Worm (Caenorhabditis elegans) whole organism, L3 larva: Measurements from ENCODE around the gene nhr-143.

Experiments used
- ZK546.5 ChIP-seq: sonication (generic microtip); optimal IDR thresholded peaks from 2 replicates; lab custom pipeline; 2017; ENCODE audit warnings: missing biosample characterization, missing genetic modification characterization
- aly-2 ChIP-seq: fragments of 150-350 bp; optimal IDR thresholded peaks from 2 replicates; lab custom pipeline; 2014; ENCODE audit warnings: missing biosample characterization, missing genetic modification characterization
- ceh-16 ChIP-seq: sonication (generic microtip); optimal IDR thresholded peaks from 2 replicates; lab custom pipeline; 2017; ENCODE audit warnings: missing biosample characterization, missing genetic modification characterization
- ceh-28 ChIP-seq: fragments of 150-350 bp; optimal IDR thresholded peaks from 2 replicates; lab custom pipeline; 2014; ENCODE audit warnings: missing biosample characterization, missing genetic modification reagents, missing genetic modification characterization
- ceh-9 ChIP-seq: sonication (generic microtip); optimal IDR thresholded peaks from 2 replicates; lab custom pipeline; 2018; ENCODE audit warnings: missing biosample characterization, missing genetic modification characterization
- daf-12 ChIP-seq: fragments of 150-350 bp; optimal IDR thresholded peaks from 2 replicates; lab custom pipeline; 2014; ENCODE audit warnings: missing biosample characterization, missing genetic modification reagents, missing genetic modification characterization
- egl-27 ChIP-seq: sonication (generic microtip); optimal IDR thresholded peaks from 4 replicates; lab custom pipeline; 2017; ENCODE audit warnings: missing biosample characterization, missing genetic modification reagents, missing genetic modification characterization
- egl-5 ChIP-seq: fragments of 150-350 bp; optimal IDR thresholded peaks from 2 replicates; lab custom pipeline; 2017; ENCODE audit warnings: missing biosample characterization, missing genetic modification reagents, missing genetic modification characterization, inconsistent platforms
- elt-1 ChIP-seq: fragments of 150-350 bp; optimal IDR thresholded peaks from 2 replicates; lab custom pipeline; 2014; ENCODE audit warnings: missing biosample characterization, missing genetic modification characterization
- elt-2 ChIP-seq: sonication (generic microtip); optimal IDR thresholded peaks from 2 replicates; lab custom pipeline; 2016; ENCODE audit warnings: missing genetic modification reagents, mild to moderate bottlenecking, missing genetic modification characterization, missing compliant biosample characterization
- elt-3 ChIP-seq, 3 experiments: fragments of 150-350 bp in 1 of 3; sonication (generic microtip) in 2 of 3; optimal IDR thresholded peaks; 2 replicates in 2 of 3; 4 replicates in 1 of 3; lab custom pipeline; 2014 to 2017; ENCODE audit warnings: missing biosample characterization in 3 of 3, missing genetic modification characterization in 3 of 3
- fkh-10 ChIP-seq: sonication (generic microtip); optimal IDR thresholded peaks from 2 replicates; lab custom pipeline; 2017; ENCODE audit warnings: missing biosample characterization, missing genetic modification reagents, missing genetic modification characterization
- fkh-2 ChIP-seq: fragments of 150-350 bp; optimal IDR thresholded peaks from 2 replicates; lab custom pipeline; 2014; ENCODE audit warnings: missing biosample characterization, missing genetic modification reagents, missing genetic modification characterization
- fos-1 ChIP-seq: fragments of 150-350 bp; optimal IDR thresholded peaks from 2 replicates; lab custom pipeline; 2014; ENCODE audit warnings: missing biosample characterization, missing genetic modification characterization
- hmg-11 ChIP-seq: sonication (generic microtip); optimal IDR thresholded peaks from 2 replicates; lab custom pipeline; 2016; ENCODE audit warnings: missing genetic modification characterization, missing compliant biosample characterization
- jun-1 ChIP-seq: fragments of 150-350 bp; optimal IDR thresholded peaks from 2 replicates; lab custom pipeline; 2014; ENCODE audit warnings: missing biosample characterization, missing genetic modification reagents, missing genetic modification characterization
- lin-15B ChIP-seq: fragments of 150-350 bp; optimal IDR thresholded peaks from 2 replicates; lab custom pipeline; 2014; ENCODE audit warnings: missing biosample characterization, missing genetic modification characterization
- lsy-12 ChIP-seq: sonication (generic microtip); optimal IDR thresholded peaks from 2 replicates; lab custom pipeline; 2016; ENCODE audit warnings: mild to moderate bottlenecking, missing genetic modification characterization, missing compliant biosample characterization
- mdl-1 ChIP-seq: fragments of 150-350 bp; optimal IDR thresholded peaks from 2 replicates; lab custom pipeline; 2014; ENCODE audit warnings: missing biosample characterization, missing genetic modification characterization
- nfya-1 ChIP-seq: sonication (generic microtip); optimal IDR thresholded peaks from 2 replicates; lab custom pipeline; 2017; ENCODE audit warnings: missing genetic modification characterization, mild to moderate bottlenecking, missing compliant biosample characterization, antibody characterized with exemption, moderate library complexity; ENCODE audit not compliant: insufficient read depth
- nhr-11 ChIP-seq: fragments of 150-350 bp; optimal IDR thresholded peaks from 2 replicates; lab custom pipeline; 2014; ENCODE audit warnings: missing biosample characterization, missing genetic modification characterization
- nhr-23 ChIP-seq: fragments of 150-350 bp; optimal IDR thresholded peaks from 2 replicates; lab custom pipeline; 2014; ENCODE audit warnings: missing biosample characterization, missing genetic modification reagents, missing genetic modification characterization
- nhr-25 ChIP-seq: sonication (generic microtip); optimal IDR thresholded peaks from 2 replicates; lab custom pipeline; 2017; ENCODE audit warnings: missing biosample characterization, missing genetic modification characterization
- nhr-28 ChIP-seq: fragments of 150-350 bp; optimal IDR thresholded peaks from 2 replicates; lab custom pipeline; 2014; ENCODE audit warnings: missing biosample characterization, missing genetic modification characterization
- nhr-43 ChIP-seq: sonication (generic microtip); optimal IDR thresholded peaks from 2 replicates; lab custom pipeline; 2016; ENCODE audit warnings: mild to moderate bottlenecking, missing genetic modification characterization, missing compliant biosample characterization; ENCODE audit not compliant: poor library complexity, severe bottlenecking
- nhr-76 ChIP-seq: fragments of 150-350 bp; sonication (generic microtip); optimal IDR thresholded peaks from 5 replicates; lab custom pipeline; 2014; ENCODE audit warnings: missing biosample characterization, missing genetic modification characterization
- nhr-77 ChIP-seq: fragments of 150-350 bp; optimal IDR thresholded peaks from 2 replicates; lab custom pipeline; 2014; ENCODE audit warnings: missing biosample characterization, missing genetic modification characterization
- pha-4 ChIP-seq: fragments of 150-350 bp; optimal IDR thresholded peaks from 2 replicates; lab custom pipeline; 2014; ENCODE audit warnings: missing biosample characterization, missing genetic modification reagents, missing genetic modification characterization
- pqm-1 ChIP-seq: fragments of 150-350 bp; optimal IDR thresholded peaks from 2 replicates; lab custom pipeline; 2017; ENCODE audit warnings: missing biosample characterization, missing genetic modification characterization, inconsistent platforms
- sea-2 ChIP-seq: fragments of 150-350 bp; sonication (generic microtip); optimal IDR thresholded peaks from 4 replicates; lab custom pipeline; 2014; ENCODE audit warnings: missing biosample characterization, missing genetic modification reagents, missing genetic modification characterization
- skn-1 ChIP-seq: fragments of 150-350 bp; optimal IDR thresholded peaks from 2 replicates; lab custom pipeline; 2014; ENCODE audit warnings: missing biosample characterization, missing genetic modification characterization
- unc-62 ChIP-seq: fragments of 150-350 bp; sonication (generic microtip); optimal IDR thresholded peaks from 4 replicates; lab custom pipeline; 2014; ENCODE audit warnings: missing biosample characterization, missing genetic modification reagents, missing genetic modification characterization
- ztf-11 ChIP-seq: fragments of 150-350 bp; optimal IDR thresholded peaks from 2 replicates; lab custom pipeline; 2014; ENCODE audit warnings: missing biosample characterization, missing genetic modification characterization
- ztf-4 ChIP-seq: fragments of 150-350 bp; optimal IDR thresholded peaks from 2 replicates; lab custom pipeline; 2014; ENCODE audit warnings: missing biosample characterization, missing genetic modification characterization

nhr-143 gene

DNA sequence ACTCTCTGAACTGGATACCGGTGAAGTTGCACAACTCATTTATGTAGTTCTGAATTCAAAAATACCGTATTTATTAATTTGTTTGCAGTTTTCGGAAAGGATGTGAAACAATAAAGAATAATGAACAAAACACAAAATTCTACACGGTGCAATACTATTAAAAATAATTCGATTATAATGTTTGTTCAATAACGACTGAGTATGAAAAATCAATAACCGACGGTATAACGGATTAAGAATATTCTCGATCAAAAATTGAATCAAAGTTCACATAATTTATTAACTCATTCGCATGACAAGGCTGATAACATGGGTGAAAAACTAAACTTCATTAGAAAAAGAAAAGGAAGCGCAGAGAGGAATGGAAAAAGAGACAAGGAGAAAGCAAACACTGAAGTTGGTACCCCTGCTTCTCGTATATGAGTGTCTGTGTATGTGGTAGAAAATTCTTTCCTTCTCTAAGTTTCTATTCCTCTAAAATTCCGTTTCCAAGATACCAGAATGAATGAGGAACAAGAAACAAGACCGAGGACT is at the start of gene nhr-143:
nhr-143 (minus strand) TSS at position 51 of the 534 bp plus-strand sequence.
- TF ChIP-seq pha-4 (tag; lab: Kevin White, UChicago) (peak; percentile 20), ceh-28 (tag; lab: Kevin White, UChicago) (peak; percentile 11), elt-2 (peak; percentile 55), ztf-11 (tag; lab: Kevin White, UChicago) (no peak), nfya-1 (tag; lab: Kevin White, UChicago) (no peak), pqm-1 (peak; percentile 56), nhr-25 (tag; lab: Kevin White, UChicago) (peak; percentile 31)

DNA sequence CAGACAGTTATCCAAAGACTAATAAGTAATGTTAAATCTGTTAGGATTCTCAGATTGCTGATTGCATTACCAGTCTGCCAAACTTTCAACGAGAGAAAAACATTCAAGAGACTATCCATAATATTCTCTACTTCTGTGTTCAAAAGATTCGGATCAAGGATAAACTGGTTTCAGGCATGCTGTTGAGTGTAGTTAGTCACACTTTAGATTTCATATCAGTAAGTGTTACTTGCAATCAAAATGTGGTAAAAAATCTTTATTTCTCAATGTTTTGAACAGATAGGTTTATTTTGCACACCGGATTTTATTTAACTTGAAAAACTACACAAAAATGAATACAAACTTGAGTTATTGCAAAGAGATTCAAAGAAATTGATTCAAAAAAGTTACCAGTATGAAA is 47.3 kb upstream of the nhr-143 start, which contains the start of gene oac-41:
oac-41 (minus strand) TSS at position 101 of the 400 bp plus-strand sequence.
- TF ChIP-seq elt-1 (no peak), elt-3 (tag; optimal IDR thresholded peaks at IDR 0.05; lab: Kevin White, UChicago) (no peak), ceh-16 (tag; lab: Kevin White, UChicago) (no peak), ceh-9 (tag; lab: Kevin White, UChicago) (no peak), fkh-10 (GFP tag; lab: Kevin White, UChicago) (no peak), ceh-28 (tag; lab: Kevin White, UChicago) (no peak), nhr-28 (tag; lab: Kevin White, UChicago) (no peak), nhr-11 (tag; lab: Kevin White, UChicago) (no peak), nhr-23 (no peak), ztf-11 (tag; lab: Kevin White, UChicago) (no peak), hmg-11 (tag; lab: Kevin White, UChicago) (no peak), daf-12 (tag; lab: Kevin White, UChicago) (no peak)

DNA sequence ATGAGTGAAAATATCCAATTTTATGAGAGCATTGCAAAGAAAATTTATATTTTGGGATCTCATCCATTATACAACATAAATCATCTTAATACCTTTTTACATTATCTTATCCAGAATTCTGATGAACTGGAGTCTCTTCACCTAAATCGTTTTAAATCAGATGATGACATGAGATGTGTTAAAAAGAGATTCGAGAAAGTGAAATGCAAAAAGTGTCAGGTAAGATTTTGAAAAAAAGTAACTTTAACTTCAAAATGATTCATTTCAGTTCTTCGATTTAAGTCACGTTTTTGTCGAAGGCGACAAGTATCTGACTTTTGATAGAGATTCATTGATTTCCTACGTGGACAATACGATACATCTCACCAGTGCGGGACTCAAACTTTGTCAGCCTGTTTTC is 44.1 kb upstream of the nhr-143 start:
- TF ChIP-seq ZK546.5 (tag; lab: Kevin White, UChicago) (no peak), nhr-28 (tag; lab: Kevin White, UChicago) (no peak), nhr-77 (no peak), nhr-11 (tag; lab: Kevin White, UChicago) (no peak), elt-3 (tag; optimal IDR thresholded peaks at IDR 0.05; lab: Kevin White, UChicago) (no peak), pha-4 (tag; lab: Kevin White, UChicago) (no peak), jun-1 (tag; lab: Kevin White, UChicago) (no peak), sea-2 (no peak), fkh-10 (GFP tag; lab: Kevin White, UChicago) (no peak), pqm-1 (no peak), egl-5 (tag; lab: Kevin White, UChicago) (no peak), lin-15B (tag; lab: Kevin White, UChicago) (no peak), lsy-12 (tag; lab: Kevin White, UChicago) (no peak), mdl-1 (tag; lab: Kevin White, UChicago) (no peak), egl-27 (tag; lab: Kevin White, UChicago) (no peak)

DNA sequence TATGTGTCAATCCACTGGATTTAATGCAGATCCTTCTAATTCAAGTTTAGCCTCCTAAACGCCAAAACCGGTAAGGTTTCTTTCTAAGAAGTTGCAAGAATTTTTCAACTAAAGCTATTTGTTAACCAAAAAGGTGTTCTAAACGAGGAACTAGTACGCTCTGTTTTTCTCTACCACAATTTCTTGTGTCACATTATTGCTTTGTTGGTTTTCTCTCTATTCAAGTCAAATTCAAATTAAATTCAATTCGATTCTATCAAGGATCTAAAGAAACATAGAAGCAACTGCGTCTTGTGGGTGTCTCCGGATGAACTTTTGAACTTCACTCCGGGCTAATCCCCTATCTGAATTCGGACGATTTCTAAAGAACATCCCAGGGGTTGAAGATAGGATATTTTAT is 41.7 kb upstream of the nhr-143 start, which contains the start of gene oac-40:
oac-40 (plus strand) TSS at position 301 of the 400 bp plus-strand sequence.
- TF ChIP-seq nhr-28 (tag; lab: Kevin White, UChicago) (no peak), aly-2 (tag; lab: Kevin White, UChicago) (no peak), fos-1 (tag; lab: Kevin White, UChicago) (no peak), jun-1 (tag; lab: Kevin White, UChicago) (no peak), ceh-28 (tag; lab: Kevin White, UChicago) (no peak), egl-5 (tag; lab: Kevin White, UChicago) (no peak), nhr-23 (no peak), fkh-2 (no peak), egl-27 (tag; lab: Kevin White, UChicago) (no peak), ceh-16 (tag; lab: Kevin White, UChicago) (no peak), skn-1 (tag; lab: Kevin White, UChicago) (no peak), hmg-11 (tag; lab: Kevin White, UChicago) (no peak), nhr-77 (no peak), nhr-43 (tag; lab: Kevin White, UChicago) (no peak), ZK546.5 (tag; lab: Kevin White, UChicago) (no peak)

DNA sequence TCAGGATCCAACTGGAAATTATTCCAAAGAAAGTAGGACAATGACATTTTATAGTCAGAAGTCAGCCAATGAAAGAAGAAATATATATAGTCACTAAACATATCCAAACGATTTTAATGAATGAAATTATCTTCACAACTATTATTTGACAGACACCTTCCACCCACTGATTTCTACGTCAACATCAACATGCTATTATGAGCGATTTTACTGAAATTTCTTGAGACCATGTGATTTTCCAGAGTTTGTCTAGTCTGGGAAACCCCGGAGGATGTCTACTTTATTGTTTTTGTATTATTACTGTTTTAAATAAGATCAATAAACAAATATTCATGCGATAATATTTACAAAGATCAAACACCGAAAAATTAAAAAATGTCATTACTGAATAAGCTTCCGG is 40.8 kb upstream of the nhr-143 start, which contains the start of gene srt-18:
srt-18 (minus strand) TSS at position 101 of the 400 bp plus-strand sequence.
- TF ChIP-seq hmg-11 (tag; lab: Kevin White, UChicago) (no peak), nhr-43 (tag; lab: Kevin White, UChicago) (no peak), aly-2 (tag; lab: Kevin White, UChicago) (no peak), ztf-4 (tag; lab: Kevin White, UChicago) (no peak), ZK546.5 (tag; lab: Kevin White, UChicago) (no peak), unc-62 (no peak), nhr-76 (tag; lab: Kevin White, UChicago) (no peak), nhr-77 (no peak), fos-1 (tag; lab: Kevin White, UChicago) (no peak)
